Worm (Caenorhabditis elegans): ENCODE results near the gene srg-15.

srg-15 gene

ce11 chrII:8745449-8746297 lies 35.5 kb upstream of the srg-15 start (continued):
- TF ChIP-seq nhr-237 (tag; optimal IDR thresholded peaks at IDR 0.05) (no peak), nhr-11 (tag; optimal IDR thresholded peaks at IDR 0.05) (no peak), dmd-8 (GFP tag; IDR thresholded peaks at IDR 0.05) (no peak), ces-1 (GFP tag; optimal IDR thresholded peaks at IDR 0.05) (no peak), arid-1 (GFP tag; conservative IDR thresholded peaks at IDR 0.05) (no peak), F44E2.7 (GFP tag; IDR thresholded peaks at IDR 0.05) (no peak), cey-2 (tag; optimal IDR thresholded peaks at IDR 0.05; ENCODE audit: borderline replicate concordance, insufficient read depth) (no peak), lir-3 (tag; optimal IDR thresholded peaks at IDR 0.05) (no peak), lin-39 (tag; optimal IDR thresholded peaks at IDR 0.05) (no peak), attf-4 (tag; optimal IDR thresholded peaks at IDR 0.05) (no peak), mdl-1 (tag; optimal IDR thresholded peaks at IDR 0.05) (no peak), mes-2 (tag; optimal IDR thresholded peaks at IDR 0.05; ENCODE audit: poor library complexity, severe bottlenecking) (no peak), D1046.2 (GFP tag; IDR thresholded peaks at IDR 0.05) (no peak), zfp-2 (tag; optimal IDR thresholded peaks at IDR 0.05) (no peak), snpc-4 (tag; optimal IDR thresholded peaks at IDR 0.05) (no peak), daf-16 (GFP tag; optimal IDR thresholded peaks at IDR 0.05) (no peak), daf-16 (tag; optimal IDR thresholded peaks at IDR 0.05) (peak; percentile 20)

ce11 chrII:8744555-8745448 lies 34.6 kb upstream of the srg-15 start:
- TF ChIP-seq nhr-6 (tag; optimal IDR thresholded peaks at IDR 0.05) (no peak), ceh-62 (tag; optimal IDR thresholded peaks at IDR 0.05) (no peak), dmd-9 (GFP tag; IDR thresholded peaks at IDR 0.05) (no peak), T26A8.4 (GFP tag; IDR thresholded peaks at IDR 0.05) (peak; percentile 64), zfp-2 (tag; optimal IDR thresholded peaks at IDR 0.05) (no peak), lim-7 (GFP tag; IDR thresholded peaks at IDR 0.05) (no peak), rbr-2 (tag; optimal IDR thresholded peaks at IDR 0.05) (no peak), nhr-11 (tag; optimal IDR thresholded peaks at IDR 0.05) (peak; percentile 62), hmg-1.1 (GFP tag; IDR thresholded peaks at IDR 0.05) (no peak), lir-3 (tag; optimal IDR thresholded peaks at IDR 0.05) (no peak), madf-9 (GFP tag; conservative IDR thresholded peaks at IDR 0.05) (no peak), arid-1 (GFP tag; conservative IDR thresholded peaks at IDR 0.05) (no peak), zip-2 (tag; optimal IDR thresholded peaks at IDR 0.05) (no peak), duxl-1 (tag; optimal IDR thresholded peaks at IDR 0.05; ENCODE audit: poor library complexity) (peak; percentile 64), Y48G9A.11 (GFP tag; IDR thresholded peaks at IDR 0.05) (no peak; the same call in 1 of the 2 replicates), F26F4.8 (GFP tag; conservative IDR thresholded peaks at IDR 0.05) (no peak), snpc-4 (tag; optimal IDR thresholded peaks at IDR 0.05) (no peak), ceh-32 (tag; optimal IDR thresholded peaks at IDR 0.05; ENCODE audit: poor library complexity) (no peak), R02D3.7 (tag; optimal IDR thresholded peaks at IDR 0.05) (no peak), F44E2.7 (GFP tag; IDR thresholded peaks at IDR 0.05) (no peak), zip-11 (GFP tag; IDR thresholded peaks at IDR 0.05) (no peak), fos-1 (tag; optimal IDR thresholded peaks at IDR 0.05) (no peak), nhr-77 (tag; optimal IDR thresholded peaks at IDR 0.05) (peak; percentile 14), set-16 (GFP tag; IDR thresholded peaks at IDR 0.05) (no peak), fkh-10 (GFP tag; optimal IDR thresholded peaks at IDR 0.05) (no peak), dmd-8 (GFP tag; IDR thresholded peaks at IDR 0.05) (no peak), nhr-237 (tag; optimal IDR thresholded peaks at IDR 0.05) (no peak), skn-1 (tag; optimal IDR thresholded peaks at IDR 0.05) (no peak), madf-5 (GFP tag; IDR thresholded peaks at IDR 0.05) (0 out of 4 replicates have a peak, but pooled peaks of 1 of the 2 experiments have one; percentile 3), tra-1 (GFP tag; IDR thresholded peaks at IDR 0.05) (no peak), ces-1 (GFP tag; optimal IDR thresholded peaks at IDR 0.05) (no peak), saeg-2 (GFP tag; IDR thresholded peaks at IDR 0.05) (no peak), dmd-6 (GFP tag; IDR thresholded peaks at IDR 0.05) (no peak), lin-1 (GFP tag; IDR thresholded peaks at IDR 0.05) (no peak), nhr-111 (GFP tag; optimal IDR thresholded peaks at IDR 0.05) (no peak), mdl-1 (tag; optimal IDR thresholded peaks at IDR 0.05) (peak; percentile 62 to 68), egl-43 (GFP tag; IDR thresholded peaks at IDR 0.05) (no peak; the same call in 1 of the 2 replicates), ceh-44 (GFP tag; IDR thresholded peaks at IDR 0.05) (0 out of 2 replicates have a peak, but pooled peaks have one; percentile 3)

Data from whole organism, L4 larva.